Fruit fly (Drosophila melanogaster) whole organism, embryonic: ENCODE measurements around the gene tsh.

Experiments
- Asciz ChIP-seq: fragments of 200-800 bp; sonication (Bioruptor generic); optimal IDR thresholded peaks from 2 replicates; lab custom pipeline; 2017; ENCODE audit warnings: missing biosample characterization, mild to moderate bottlenecking, missing genetic modification characterization, missing genetic modification reagents
- Bteb2 ChIP-seq: fragments of 200-800 bp; sonication (Bioruptor generic); optimal IDR thresholded peaks from 2 replicates; lab custom pipeline; 2016; ENCODE audit warnings: missing biosample characterization, missing genetic modification characterization
- CG10543 ChIP-seq: fragments of 200-800 bp; sonication (Bioruptor generic); optimal IDR thresholded peaks from 3 replicates; lab custom pipeline; 2017; ENCODE audit warnings: missing biosample characterization, mild to moderate bottlenecking, missing genetic modification characterization, moderate library complexity
- CG11085 ChIP-seq: fragments of 200-800 bp; sonication (Bioruptor generic); IDR thresholded peaks from 2 replicates; pipeline ENCODE4 v1.3.6; 2022; ENCODE audit warnings: missing biosample characterization, missing genetic modification characterization
- CG13287 ChIP-seq: fragments of 200-800 bp; sonication (Bioruptor generic); IDR thresholded peaks from 2 replicates; pipeline ENCODE4 v1.3.6; 2022; ENCODE audit warnings: missing biosample characterization, missing genetic modification characterization; ENCODE audit not compliant: partially characterized antibody
- CG13624 ChIP-seq: fragments of 200-800 bp; sonication (Bioruptor generic); optimal IDR thresholded peaks from 2 replicates; lab custom pipeline; 2016; ENCODE audit warnings: missing biosample characterization, missing genetic modification characterization
- CG14710 ChIP-seq: fragments of 200-800 bp; sonication (Bioruptor generic); optimal IDR thresholded peaks from 3 replicates; lab custom pipeline; 2019; ENCODE audit warnings: missing biosample characterization, mild to moderate bottlenecking, missing genetic modification characterization, moderate library complexity
- CG15696 ChIP-seq: fragments of 200-800 bp; sonication (Bioruptor generic); optimal IDR thresholded peaks from 2 replicates; lab custom pipeline; 2019; ENCODE audit warnings: missing biosample characterization, mild to moderate bottlenecking, missing genetic modification characterization, moderate library complexity
- CG1647 ChIP-seq: fragments of 200-800 bp; sonication (Bioruptor generic); optimal IDR thresholded peaks from 3 replicates; lab custom pipeline; 2016; ENCODE audit warnings: missing biosample characterization, missing genetic modification characterization
- CG16815 ChIP-seq: fragments of 200-800 bp; sonication (Bioruptor generic); optimal IDR thresholded peaks from 3 replicates; lab custom pipeline; 2017; ENCODE audit warnings: missing biosample characterization, mild to moderate bottlenecking, missing genetic modification characterization
- CG17328 ChIP-seq: fragments of 200-800 bp; sonication (Bioruptor generic); IDR thresholded peaks from 2 replicates; pipeline ENCODE4 v1.3.6; 2022; ENCODE audit warnings: missing biosample characterization, missing genetic modification characterization
- CG17385 ChIP-seq: fragments of 200-800 bp; sonication (Bioruptor generic); optimal IDR thresholded peaks from 3 replicates; lab custom pipeline; 2018; ENCODE audit warnings: missing biosample characterization, mild to moderate bottlenecking, missing genetic modification characterization
- CG17829 ChIP-seq: fragments of 200-800 bp; optimal IDR thresholded peaks from 2 replicates; lab custom pipeline; 2019; ENCODE audit warnings: missing biosample characterization, mild to moderate bottlenecking, missing genetic modification characterization, moderate library complexity
- CG2199 ChIP-seq: fragments of 200-800 bp; sonication (Bioruptor generic); IDR thresholded peaks from 3 replicates; pipeline ENCODE4 v1.3.6; 2022; ENCODE audit warnings: missing biosample characterization, missing genetic modification characterization
- CG3065 ChIP-seq: fragments of 200-800 bp; sonication (Bioruptor generic); optimal IDR thresholded peaks from 2 replicates; lab custom pipeline; 2016; ENCODE audit warnings: missing biosample characterization, missing genetic modification characterization
- CG31441 ChIP-seq: fragments of 200-800 bp; sonication (Bioruptor generic); IDR thresholded peaks from 2 replicates; pipeline ENCODE4 v1.3.6; 2022; ENCODE audit warnings: missing biosample characterization, missing genetic modification characterization
- CG6272 ChIP-seq: fragments of 200-800 bp; sonication (Bioruptor generic); IDR thresholded peaks from 2 replicates; pipeline ENCODE4 v1.3.6; 2022; ENCODE audit warnings: missing biosample characterization, missing genetic modification characterization
- CG6854 ChIP-seq: fragments of 200-800 bp; sonication (Bioruptor generic); optimal IDR thresholded peaks from 3 replicates; lab custom pipeline; 2017; ENCODE audit warnings: missing biosample characterization, mild to moderate bottlenecking, missing genetic modification characterization
- CG8089 ChIP-seq: fragments of 200-800 bp; sonication (Bioruptor generic); optimal IDR thresholded peaks from 3 replicates; lab custom pipeline; 2016; ENCODE audit warnings: missing biosample characterization, missing genetic modification characterization
- CG9817 ChIP-seq: fragments of 200-800 bp; sonication (Bioruptor generic); optimal IDR thresholded peaks from 2 replicates; lab custom pipeline; 2018; ENCODE audit warnings: missing biosample characterization, mild to moderate bottlenecking, missing genetic modification characterization, moderate library complexity
- D19A ChIP-seq: fragments of 200-800 bp; optimal IDR thresholded peaks from 3 replicates; lab custom pipeline; 2019; ENCODE audit warnings: missing biosample characterization, mild to moderate bottlenecking, missing genetic modification characterization, moderate library complexity
- D19B ChIP-seq: fragments of 200-800 bp; sonication (Bioruptor generic); optimal IDR thresholded peaks from 2 replicates; lab custom pipeline; 2017; ENCODE audit warnings: missing biosample characterization, mild to moderate bottlenecking, missing genetic modification characterization
- Eip74EF ChIP-seq, 2 experiments: fragments of 200-800 bp in 1 of 2; fragments of >200 bp in 1 of 2; sonication (Bioruptor generic) in 1 of 2; optimal IDR thresholded peaks; 2 replicates each; lab custom pipeline; 2017 to 2019; ENCODE audit warnings: missing biosample characterization in 2 of 2, missing genetic modification characterization in 2 of 2, mild to moderate bottlenecking in 1 of 2, moderate library complexity in 1 of 2
- Ets97D ChIP-seq: fragments of 200-800 bp; sonication (Bioruptor generic); optimal IDR thresholded peaks from 3 replicates; lab custom pipeline; 2016; ENCODE audit warnings: missing biosample characterization, missing genetic modification characterization
- Hr3 ChIP-seq: fragments of 200-800 bp; sonication (Bioruptor generic); optimal IDR thresholded peaks from 3 replicates; lab custom pipeline; 2016; ENCODE audit warnings: missing biosample characterization, missing genetic modification characterization
- Nf-YC ChIP-seq: fragments of 200-800 bp; optimal IDR thresholded peaks from 3 replicates; lab custom pipeline; 2019; ENCODE audit warnings: missing biosample characterization, mild to moderate bottlenecking, missing genetic modification characterization, moderate library complexity
- NfI ChIP-seq: fragments of 200-800 bp; sonication (Bioruptor generic); optimal IDR thresholded peaks from 3 replicates; lab custom pipeline; 2018; ENCODE audit warnings: missing biosample characterization, mild to moderate bottlenecking, missing genetic modification characterization, moderate library complexity
- PHDP ChIP-seq: fragments of 200-800 bp; sonication (Bioruptor generic); optimal IDR thresholded peaks from 3 replicates; lab custom pipeline; 2018; ENCODE audit warnings: missing biosample characterization, mild to moderate bottlenecking, missing genetic modification characterization, moderate library complexity
- Stat92E ChIP-seq, 3 experiments: fragments of >200 bp in 2 of 3; fragments of 200-800 bp in 1 of 3; sonication (Bioruptor generic) in 1 of 3; optimal IDR thresholded peaks; 2 replicates each; lab custom pipeline; 2017 to 2019; ENCODE audit warnings: missing biosample characterization in 3 of 3, missing genetic modification characterization in 3 of 3, mild to moderate bottlenecking in 1 of 3, moderate library complexity in 1 of 3
- Taf1 ChIP-seq: fragments of 200-800 bp; sonication (Bioruptor generic); IDR thresholded peaks from 2 replicates; pipeline ENCODE4 v1.3.6; 2022; ENCODE audit warnings: missing biosample characterization, missing genetic modification characterization
- Xrp1 ChIP-seq: fragments of 200-800 bp; sonication (Bioruptor generic); IDR thresholded peaks from 2 replicates; pipeline ENCODE4 v1.3.6; 2022; ENCODE audit warnings: missing biosample characterization, missing genetic modification characterization
- bbx ChIP-seq: fragments of 200-800 bp; sonication (Bioruptor generic); IDR thresholded peaks from 2 replicates; pipeline ENCODE4 v1.3.6; 2022; ENCODE audit warnings: missing biosample characterization, missing genetic modification characterization; ENCODE audit not compliant: partially characterized antibody
- crc ChIP-seq: fragments of 200-800 bp; sonication (Bioruptor generic); optimal IDR thresholded peaks from 2 replicates; lab custom pipeline; 2016; ENCODE audit warnings: missing biosample characterization, missing genetic modification characterization
- esg ChIP-seq: fragments of 200-800 bp; sonication (Bioruptor generic); conservative IDR thresholded peaks from 2 replicates; pipeline ENCODE4 v1.3.6; 2022; ENCODE audit warnings: missing biosample characterization, missing genetic modification characterization
- gcm ChIP-seq: fragments of 200-800 bp; sonication (Bioruptor generic); optimal IDR thresholded peaks from 2 replicates; lab custom pipeline; 2019; ENCODE audit warnings: missing biosample characterization, mild to moderate bottlenecking, missing genetic modification characterization, moderate library complexity
- grau ChIP-seq: fragments of 200-800 bp; optimal IDR thresholded peaks from 3 replicates; lab custom pipeline; 2019; ENCODE audit warnings: missing biosample characterization, mild to moderate bottlenecking, missing genetic modification characterization, moderate library complexity
- grn ChIP-seq: fragments of 200-800 bp; sonication (Bioruptor generic); optimal IDR thresholded peaks from 3 replicates; lab custom pipeline; 2017; ENCODE audit warnings: missing biosample characterization, missing genetic modification characterization
- gt ChIP-seq: fragments of 200-800 bp; sonication (Bioruptor generic); IDR thresholded peaks from 2 replicates; pipeline ENCODE4 v1.3.6; 2022; ENCODE audit warnings: missing biosample characterization, missing genetic modification characterization
- hb ChIP-seq: fragments of 200-800 bp; sonication (Bioruptor generic); IDR thresholded peaks from 3 replicates; pipeline ENCODE4 v1.3.6; 2022; ENCODE audit warnings: missing biosample characterization, missing genetic modification characterization; ENCODE audit not compliant: partially characterized antibody
- hbn ChIP-seq: fragments of 200-800 bp; sonication (Bioruptor generic); IDR thresholded peaks from 2 replicates; pipeline ENCODE4 v1.3.6; 2022; ENCODE audit warnings: missing biosample characterization, missing genetic modification characterization; ENCODE audit not compliant: partially characterized antibody
- ken ChIP-seq: fragments of 200-800 bp; sonication (Bioruptor generic); IDR thresholded peaks from 3 replicates; pipeline ENCODE4 v1.3.6; 2022; ENCODE audit warnings: missing biosample characterization, missing genetic modification characterization
- knrl ChIP-seq: fragments of 200-800 bp; sonication (Bioruptor generic); IDR thresholded peaks from 3 replicates; pipeline ENCODE4 v1.3.6; 2022; ENCODE audit warnings: missing biosample characterization, missing genetic modification characterization; ENCODE audit not compliant: partially characterized antibody
- lab ChIP-seq: fragments of 200-800 bp; sonication (Bioruptor generic); optimal IDR thresholded peaks from 3 replicates; lab custom pipeline; 2017; ENCODE audit warnings: missing biosample characterization, missing genetic modification characterization, mild to moderate bottlenecking, moderate library complexity, missing genetic modification reagents
- lbe ChIP-seq: fragments of 200-800 bp; sonication (Bioruptor generic); optimal IDR thresholded peaks from 2 replicates; lab custom pipeline; 2016; ENCODE audit warnings: missing biosample characterization, mild to moderate bottlenecking, missing genetic modification characterization
- nerfin-1 ChIP-seq: fragments of 200-800 bp; sonication (Bioruptor generic); optimal IDR thresholded peaks from 3 replicates; lab custom pipeline; 2019; ENCODE audit warnings: missing biosample characterization, mild to moderate bottlenecking, missing genetic modification characterization, moderate library complexity
- odd ChIP-seq: fragments of 200-800 bp; sonication (Bioruptor generic); optimal IDR thresholded peaks from 2 replicates; lab custom pipeline; 2017; ENCODE audit warnings: missing biosample characterization, mild to moderate bottlenecking, missing genetic modification characterization
- onecut ChIP-seq: fragments of 200-800 bp; sonication (Bioruptor generic); IDR thresholded peaks from 2 replicates; pipeline ENCODE4 v1.3.6; 2022; ENCODE audit warnings: missing biosample characterization, missing genetic modification characterization
- phol ChIP-seq: fragments of 200-800 bp; sonication (Bioruptor generic); optimal IDR thresholded peaks from 3 replicates; lab custom pipeline; 2018; ENCODE audit warnings: missing biosample characterization, mild to moderate bottlenecking, missing genetic modification characterization, moderate library complexity
- repo ChIP-seq: fragments of 200-800 bp; sonication (Bioruptor generic); optimal IDR thresholded peaks from 2 replicates; lab custom pipeline; 2016; ENCODE audit warnings: missing biosample characterization, missing genetic modification characterization
- row ChIP-seq: fragments of 200-800 bp; sonication (Bioruptor generic); IDR thresholded peaks from 3 replicates; pipeline ENCODE4 v1.3.6; 2022; ENCODE audit warnings: missing biosample characterization, missing genetic modification characterization
- sima ChIP-seq: fragments of 200-800 bp; sonication (Bioruptor generic); optimal IDR thresholded peaks from 2 replicates; lab custom pipeline; 2016; ENCODE audit warnings: missing biosample characterization, missing genetic modification characterization

Gene tsh

dm6 chr2L:21847335-21847734 is 18.9 kb downstream of the tsh start:
- TF ChIP-seq crc = no peak
- no peak for TF ChIP-seq CG1647
- TF ChIP-seq nerfin-1 = no peak
- TF ChIP-seq phol (tag; lab: Kevin White, UChicago) = no peak
- TF ChIP-seq CG31441 (GFP tag; lab: Robert Waterston, UW) = 0 out of 2 replicates have a peak, but pooled peaks have one; percentile 9
- TF ChIP-seq onecut (GFP tag; lab: Robert Waterston, UW) = no peak
- TF ChIP-seq CG14710 = peak; percentile 3
- TF ChIP-seq CG17385 (GFP tag; lab: Kevin White, UChicago) = no peak
- TF ChIP-seq CG15696 (tag; lab: Kevin White, UChicago) = peak; percentile 14
- TF ChIP-seq CG9817 (tag; lab: Kevin White, UChicago) = no peak
- no peak for TF ChIP-seq lab (GFP tag; lab: Kevin White, UChicago)
- TF ChIP-seq CG13624 (GFP tag; lab: Kevin White, UChicago) = no peak
- no peak for TF ChIP-seq Eip74EF (GFP tag; optimal IDR thresholded peaks at IDR 0.05; lab: Kevin White, UChicago)
- no peak for TF ChIP-seq bbx (GFP tag; lab: Robert Waterston, UW)
- no peak for TF ChIP-seq row
- no peak for TF ChIP-seq CG16815 (GFP tag; lab: Kevin White, UChicago)
- no peak for TF ChIP-seq PHDP
- no peak for TF ChIP-seq Asciz (GFP tag; lab: Kevin White, UChicago)
- TF ChIP-seq gt (GFP tag; lab: Robert Waterston, UW) = no peak
- TF ChIP-seq CG10543 (GFP tag; lab: Kevin White, UChicago) = no peak
- TF ChIP-seq CG6854 (GFP tag; lab: Kevin White, UChicago) = no peak
- no peak for TF ChIP-seq Ets97D (GFP tag; lab: Kevin White, UChicago)
- no peak for TF ChIP-seq esg (GFP tag; lab: Robert Waterston, UW)
- no peak for TF ChIP-seq repo (GFP tag; lab: Kevin White, UChicago)
- no peak for TF ChIP-seq CG6272 (GFP tag; lab: Robert Waterston, UW)
- no peak for TF ChIP-seq CG3065 (GFP tag; lab: Kevin White, UChicago)
- TF ChIP-seq Taf1 (GFP tag; lab: Robert Waterston, UW) = no peak
- no peak for TF ChIP-seq CG11085
- TF ChIP-seq D19A (tag; lab: Kevin White, UChicago) = no peak
- TF ChIP-seq CG17328 (GFP tag; lab: Robert Waterston, UW) = no peak
- no peak for TF ChIP-seq knrl (GFP tag; lab: Robert Waterston, UW)
- no peak for TF ChIP-seq NfI (GFP tag; lab: Kevin White, UChicago)
- TF ChIP-seq Stat92E (GFP tag; optimal IDR thresholded peaks at IDR 0.05; lab: Kevin White, UChicago) = no peak
- 0 out of 2 replicates have a peak, but pooled peaks have one; percentile 6 for TF ChIP-seq Xrp1
- no peak for TF ChIP-seq grau
- no peak for TF ChIP-seq grn (GFP tag; lab: Kevin White, UChicago)
- TF ChIP-seq gcm (GFP tag; lab: Kevin White, UChicago) = peak; percentile 63
- peak; percentile 22 for TF ChIP-seq lbe (GFP tag; lab: Kevin White, UChicago)
- no peak for TF ChIP-seq sima (GFP tag; lab: Kevin White, UChicago)
- no peak for TF ChIP-seq hbn (GFP tag; lab: Robert Waterston, UW)
- peak; percentile 56; the same call in 1 of the 3 replicates for TF ChIP-seq CG2199 (GFP tag; lab: Robert Waterston, UW)
- no peak for TF ChIP-seq odd (GFP tag; lab: Kevin White, UChicago)
- TF ChIP-seq D19B (GFP tag; lab: Kevin White, UChicago) = no peak
- TF ChIP-seq CG8089 (GFP tag; lab: Kevin White, UChicago) = no peak
- no peak for TF ChIP-seq Nf-YC (tag; lab: Kevin White, UChicago)
- no peak for TF ChIP-seq hb (GFP tag; lab: Robert Waterston, UW)
- no peak for TF ChIP-seq ken (GFP tag; lab: Robert Waterston, UW)
- TF ChIP-seq Bteb2 = no peak
- TF ChIP-seq CG13287 (GFP tag; lab: Robert Waterston, UW) = no peak
- TF ChIP-seq Hr3 = no peak
- no peak for TF ChIP-seq CG17829
